Worm (Caenorhabditis elegans) whole organism, L1 larva: ENCODE measurements around the gene acs-3.

Experiments
- C34B4.2 ChIP-seq: sonication (generic microtip); optimal IDR thresholded peaks from 2 replicates; lab custom pipeline; 2017; ENCODE audit warnings: mild to moderate bottlenecking, missing genetic modification characterization, missing compliant biosample characterization
- F16B12.6 ChIP-seq: fragments of 150-350 bp; optimal IDR thresholded peaks from 2 replicates; lab custom pipeline; 2014; ENCODE audit warnings: missing biosample characterization, missing genetic modification characterization
- aha-1 ChIP-seq: fragments of 150-350 bp; optimal IDR thresholded peaks from 2 replicates; lab custom pipeline; 2014; ENCODE audit warnings: missing biosample characterization, missing genetic modification characterization
- ama-1 ChIP-seq: fragments of 150-350 bp; optimal IDR thresholded peaks from 2 replicates; lab custom pipeline; 2014
- blmp-1 ChIP-seq: fragments of 150-350 bp; optimal IDR thresholded peaks from 2 replicates; lab custom pipeline; 2014; ENCODE audit warnings: missing biosample characterization, missing genetic modification characterization
- ceh-82 ChIP-seq, 3 experiments: fragments of 150-350 bp in 1 of 3; sonication (generic microtip) in 2 of 3; optimal IDR thresholded peaks; 2 replicates each; lab custom pipeline; 2014 to 2017; ENCODE audit warnings: missing biosample characterization in 3 of 3, missing genetic modification characterization in 3 of 3
- ceh-88 ChIP-seq: fragments of 200-800 bp; sonication (Bioruptor generic); IDR thresholded peaks from 2 replicates; pipeline ENCODE4 v1.3.6; 2022; ENCODE audit warnings: missing genetic modification characterization, missing compliant biosample characterization
- ceh-90 ChIP-seq: sonication (generic microtip); optimal IDR thresholded peaks from 2 replicates; lab custom pipeline; 2016; ENCODE audit warnings: missing genetic modification characterization, missing compliant biosample characterization
- dpl-1 ChIP-seq, 3 experiments: fragments of 150-350 bp in 2 of 3; sonication (generic microtip) in 1 of 3; optimal IDR thresholded peaks; 2 replicates each; lab custom pipeline; 2014 to 2017; ENCODE audit warnings: missing biosample characterization in 3 of 3, missing genetic modification characterization in 3 of 3, missing genetic modification reagents in 3 of 3
- dsc-1 ChIP-seq: sonication (generic microtip); optimal IDR thresholded peaks from 2 replicates; lab custom pipeline; 2016; ENCODE audit warnings: mild to moderate bottlenecking, missing genetic modification characterization, missing compliant biosample characterization
- efl-1 ChIP-seq, 4 experiments: fragments of 150-350 bp; optimal IDR thresholded peaks in 3 of 4; peaks in 1 of 4; 1 replicate in 1 of 4; 2 replicates in 3 of 4; lab custom pipeline; 2014; ENCODE audit warnings: missing biosample characterization in 2 of 4, missing genetic modification characterization in 2 of 4, missing genetic modification reagents in 2 of 4
- efl-3 ChIP-seq: fragments of 200-800 bp; sonication (Bioruptor generic); optimal IDR thresholded peaks from 2 replicates; lab custom pipeline; 2018; ENCODE audit warnings: mild to moderate bottlenecking, missing genetic modification characterization, missing compliant biosample characterization
- egl-13 ChIP-seq: sonication (generic microtip); optimal IDR thresholded peaks from 2 replicates; lab custom pipeline; 2016; ENCODE audit warnings: missing genotype, missing genetic modification reagents, missing genetic modification characterization, missing compliant biosample characterization
- egl-27 ChIP-seq, 2 experiments: fragments of 150-350 bp in 1 of 2; sonication (generic microtip); optimal IDR thresholded peaks; 3 replicates each; lab custom pipeline; 2017 to 2018; ENCODE audit warnings: missing biosample characterization in 2 of 2, missing genetic modification characterization in 2 of 2, missing genetic modification reagents in 2 of 2
- elt-3 ChIP-seq, 6 experiments: fragments of 150-350 bp in 1 of 6; sonication (generic microtip); optimal IDR thresholded peaks; 2 replicates each; lab custom pipeline; 2017 to 2018; ENCODE audit warnings: missing biosample characterization in 6 of 6, missing genetic modification characterization in 6 of 6, inconsistent platforms in 1 of 6
- grh-1 ChIP-seq: fragments of 200-800 bp; sonication (Bioruptor generic); IDR thresholded peaks from 2 replicates; pipeline ENCODE4 v1.3.6; 2022; ENCODE audit warnings: missing genetic modification reagents, missing genetic modification characterization, missing compliant biosample characterization
- hlh-17 ChIP-seq: fragments of 200-800 bp; sonication (Bioruptor generic); optimal IDR thresholded peaks from 2 replicates; lab custom pipeline; 2018; ENCODE audit warnings: missing genetic modification characterization, mild to moderate bottlenecking, missing compliant biosample characterization, moderate library complexity, borderline replicate concordance
- hlh-4 ChIP-seq: sonication (generic microtip); optimal IDR thresholded peaks from 2 replicates; lab custom pipeline; 2016; ENCODE audit warnings: mild to moderate bottlenecking, missing genetic modification characterization, missing compliant biosample characterization
- hpl-2 ChIP-seq: fragments of 150-350 bp; optimal IDR thresholded peaks from 2 replicates; lab custom pipeline; 2014; ENCODE audit warnings: missing biosample characterization, missing genetic modification reagents, missing genetic modification characterization
- irx-1 ChIP-seq: sonication (generic microtip); optimal IDR thresholded peaks from 2 replicates; lab custom pipeline; 2016; ENCODE audit warnings: missing genetic modification characterization, missing compliant biosample characterization
- lin-13 ChIP-seq: fragments of 150-350 bp; optimal IDR thresholded peaks from 2 replicates; lab custom pipeline; 2014; ENCODE audit warnings: missing biosample characterization, missing genetic modification reagents, missing genetic modification characterization
- lin-15B ChIP-seq: fragments of 150-350 bp; sonication (generic microtip); optimal IDR thresholded peaks from 3 replicates; lab custom pipeline; 2014; ENCODE audit warnings: missing biosample characterization, missing genetic modification characterization
- lin-35 ChIP-seq, 2 experiments: fragments of 150-350 bp; optimal IDR thresholded peaks; 2 replicates each; lab custom pipeline; 2014; ENCODE audit warnings: missing biosample characterization in 2 of 2, missing genetic modification characterization in 2 of 2, missing genetic modification reagents in 2 of 2
- lin-39 ChIP-seq: fragments of 150-350 bp; optimal IDR thresholded peaks from 2 replicates; lab custom pipeline; 2014; ENCODE audit warnings: missing biosample characterization, missing genetic modification reagents, missing genetic modification characterization
- mab-9 ChIP-seq: fragments of 200-800 bp; sonication (Bioruptor generic); IDR thresholded peaks from 2 replicates; pipeline ENCODE4 v1.3.6; 2022; ENCODE audit warnings: missing genetic modification reagents, missing genetic modification characterization, missing compliant biosample characterization
- mdl-1 ChIP-seq, 2 experiments: fragments of 150-350 bp; optimal IDR thresholded peaks; 2 replicates each; lab custom pipeline; 2014 to 2017; ENCODE audit warnings: missing biosample characterization in 2 of 2, missing genetic modification characterization in 2 of 2, inconsistent platforms in 1 of 2
- mef-2 ChIP-seq: fragments of 150-350 bp; optimal IDR thresholded peaks from 2 replicates; lab custom pipeline; 2014; ENCODE audit warnings: missing biosample characterization, missing genetic modification characterization
- nhr-11 ChIP-seq: fragments of 150-350 bp; optimal IDR thresholded peaks from 2 replicates; lab custom pipeline; 2014; ENCODE audit warnings: missing biosample characterization, missing genetic modification characterization
- nhr-12 ChIP-seq: sonication (generic microtip); optimal IDR thresholded peaks from 2 replicates; lab custom pipeline; 2017; ENCODE audit warnings: missing biosample characterization, missing genetic modification characterization
- nhr-19 ChIP-seq: fragments of 200-800 bp; sonication (Bioruptor generic); conservative IDR thresholded peaks from 2 replicates; pipeline ENCODE4 v1.3.6; 2022; ENCODE audit warnings: missing genetic modification characterization, missing compliant biosample characterization
- nhr-20 ChIP-seq: sonication (generic microtip); optimal IDR thresholded peaks from 2 replicates; lab custom pipeline; 2016; ENCODE audit warnings: mild to moderate bottlenecking, missing genetic modification characterization, missing compliant biosample characterization
- nhr-28 ChIP-seq: fragments of 150-350 bp; optimal IDR thresholded peaks from 2 replicates; lab custom pipeline; 2014; ENCODE audit warnings: missing biosample characterization, missing genetic modification characterization
- nhr-76 ChIP-seq: sonication (generic microtip); optimal IDR thresholded peaks from 2 replicates; lab custom pipeline; 2017; ENCODE audit warnings: missing biosample characterization, missing genetic modification characterization
- nhr-77 ChIP-seq: fragments of 150-350 bp; optimal IDR thresholded peaks from 2 replicates; lab custom pipeline; 2014; ENCODE audit warnings: missing biosample characterization, missing genetic modification characterization
- nhr-85 ChIP-seq: sonication (generic microtip); peaks from one replicate; lab custom pipeline; 2016; ENCODE audit warnings: missing genetic modification characterization, inconsistent platforms, missing compliant biosample characterization
- rnt-1 ChIP-seq: sonication (generic microtip); optimal IDR thresholded peaks from 2 replicates; lab custom pipeline; 2016; ENCODE audit warnings: mild to moderate bottlenecking, missing genetic modification characterization, moderate library complexity, missing compliant biosample characterization
- skn-1 ChIP-seq: fragments of 150-350 bp; optimal IDR thresholded peaks from 2 replicates; lab custom pipeline; 2014; ENCODE audit warnings: missing biosample characterization, missing genetic modification characterization
- snu-23 ChIP-seq: sonication (generic microtip); optimal IDR thresholded peaks from 2 replicates; lab custom pipeline; 2016; ENCODE audit warnings: missing genetic modification characterization, missing compliant biosample characterization
- sptf-1 ChIP-seq: fragments of 150-350 bp; optimal IDR thresholded peaks from 2 replicates; lab custom pipeline; 2014; ENCODE audit warnings: missing biosample characterization, missing genetic modification characterization
- sup-37 ChIP-seq: fragments of 200-800 bp; sonication (Bioruptor generic); optimal IDR thresholded peaks from 2 replicates; lab custom pipeline; 2018; ENCODE audit warnings: mild to moderate bottlenecking, missing genetic modification characterization, missing compliant biosample characterization
- tlp-1 ChIP-seq: fragments of 150-350 bp; optimal IDR thresholded peaks from 2 replicates; lab custom pipeline; 2014; ENCODE audit warnings: missing biosample characterization, missing genetic modification characterization
- unc-130 ChIP-seq: fragments of 150-350 bp; optimal IDR thresholded peaks from 2 replicates; lab custom pipeline; 2017; ENCODE audit warnings: missing biosample characterization, missing genetic modification characterization, inconsistent platforms
- unc-62 ChIP-seq: fragments of 150-350 bp; optimal IDR thresholded peaks from 2 replicates; lab custom pipeline; 2014; ENCODE audit warnings: missing biosample characterization, missing genetic modification reagents, missing genetic modification characterization
- unc-86 ChIP-seq: sonication (generic microtip); optimal IDR thresholded peaks from 2 replicates; lab custom pipeline; 2016; ENCODE audit warnings: missing genetic modification characterization, missing compliant biosample characterization
- vab-15 ChIP-seq: sonication (generic microtip); optimal IDR thresholded peaks from 2 replicates; lab custom pipeline; 2017; ENCODE audit warnings: missing genotype, mild to moderate bottlenecking, missing genetic modification characterization, missing compliant biosample characterization
- xbp-1 ChIP-seq: sonication (generic microtip); optimal IDR thresholded peaks from 2 replicates; lab custom pipeline; 2016; ENCODE audit warnings: missing genetic modification characterization, missing compliant biosample characterization
- zag-1 ChIP-seq: fragments of 150-350 bp; optimal IDR thresholded peaks from 2 replicates; lab custom pipeline; 2014; ENCODE audit warnings: missing biosample characterization, missing genetic modification characterization
- ztf-4 ChIP-seq: fragments of 150-350 bp; optimal IDR thresholded peaks from 2 replicates; lab custom pipeline; 2014; ENCODE audit warnings: missing biosample characterization, missing genetic modification characterization

The acs-3 gene

DNA sequence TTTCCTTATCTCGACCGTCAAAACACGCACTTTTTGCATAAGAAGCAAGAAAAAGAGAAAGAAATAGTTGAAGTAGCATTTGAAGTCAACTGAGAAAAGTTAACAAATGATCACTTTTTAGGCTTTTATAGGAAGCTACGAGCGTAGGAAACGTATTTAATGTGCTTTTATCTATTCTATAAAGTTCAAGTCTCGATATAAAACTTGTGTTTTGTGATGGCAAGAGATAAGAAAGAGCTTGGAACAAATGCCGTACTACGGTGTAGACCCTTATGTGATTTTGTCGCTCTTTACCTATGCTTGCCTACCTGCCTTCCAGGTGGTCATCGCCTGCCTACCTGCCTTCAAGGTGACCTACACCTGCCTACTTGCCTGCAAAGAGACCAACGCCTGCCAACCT, 34.9 kb downstream of the acs-3 start, which contains the start of gene clec-206:
Gene clec-206 (minus strand): TSS at position 101 of the 400 bp plus-strand sequence.
- TF ChIP-seq sptf-1 (tag; lab: Kevin White, UChicago), result no peak
- no peak for TF ChIP-seq dsc-1 (tag; lab: Kevin White, UChicago)
- TF ChIP-seq hlh-4 (tag; lab: Kevin White, UChicago), result no peak
- TF ChIP-seq aha-1 (tag; lab: Kevin White, UChicago), result no peak
- no peak for TF ChIP-seq rnt-1
- no peak for TF ChIP-seq snu-23 (GFP tag; lab: Kevin White, UChicago)
- no peak for TF ChIP-seq unc-130
- no peak for TF ChIP-seq nhr-11 (tag; lab: Kevin White, UChicago)
- TF ChIP-seq tlp-1 (tag; lab: Kevin White, UChicago), result no peak
- TF ChIP-seq lin-15B, result no peak
- no peak for TF ChIP-seq hlh-17 (GFP tag; lab: Kevin White, UChicago)
- no peak for TF ChIP-seq grh-1 (GFP tag; lab: Robert Waterston, UW)
- TF ChIP-seq zag-1, result no peak
- no peak for TF ChIP-seq efl-3 (GFP tag; lab: Kevin White, UChicago)
- TF ChIP-seq dpl-1 (GFP tag; optimal IDR thresholded peaks at IDR 0.05; lab: Kevin White, UChicago), result no peak
- no peak for TF ChIP-seq hpl-2
- TF ChIP-seq, all 84 proteins: peak for 0

DNA sequence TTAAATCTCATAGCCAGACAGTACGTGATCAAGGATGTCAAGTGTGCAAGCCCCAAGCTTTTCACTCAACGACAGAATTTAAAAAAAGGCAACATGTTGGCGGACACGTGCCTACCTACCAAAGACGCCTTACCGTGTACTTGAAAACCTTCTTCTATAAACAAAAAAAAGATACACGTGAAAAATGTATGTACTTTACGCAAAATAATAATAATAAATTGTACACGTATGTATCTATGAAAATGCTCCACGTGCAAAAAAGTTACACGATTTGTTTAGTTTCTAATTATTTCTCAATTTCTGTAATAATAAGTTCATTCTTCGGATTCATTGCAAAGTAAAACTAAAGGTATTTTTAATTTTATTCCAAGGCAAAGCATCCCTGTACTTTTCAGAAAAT, 35.3 kb downstream of the acs-3 start, which contains the start of gene cysl-4:
Gene cysl-4 (plus strand): TSS at position 301 of the 400 bp plus-strand sequence.
- no peak for TF ChIP-seq zag-1
- no peak for TF ChIP-seq lin-35 (GFP tag; optimal IDR thresholded peaks at IDR 0.05; lab: Kevin White, UChicago)
- no peak for TF ChIP-seq ztf-4 (tag; lab: Kevin White, UChicago)
- TF ChIP-seq F16B12.6 (tag; lab: Kevin White, UChicago), result no peak
- TF ChIP-seq nhr-76, result no peak
- no peak for TF ChIP-seq ceh-90
- no peak for TF ChIP-seq egl-13
- no peak for TF ChIP-seq tlp-1 (tag; lab: Kevin White, UChicago)

DNA sequence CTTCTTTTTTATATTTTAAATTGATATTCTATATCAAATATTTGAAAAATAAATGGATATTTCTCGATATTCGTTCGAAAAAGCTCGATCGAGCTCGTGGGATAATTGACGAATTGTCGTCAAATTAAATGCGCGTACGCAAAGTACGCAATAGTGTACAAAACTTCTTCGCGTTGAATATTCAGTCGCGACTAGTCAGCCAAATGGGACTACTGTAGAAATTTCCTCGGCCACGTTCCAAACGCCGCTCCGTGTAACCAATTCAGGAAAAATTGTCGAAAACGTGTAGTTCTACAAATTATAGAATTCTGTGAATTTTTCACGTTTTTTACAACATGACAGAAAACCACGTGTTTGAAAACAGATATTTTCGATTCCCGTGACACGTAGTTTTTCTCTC, 39.1 kb downstream of the acs-3 start:
- TF ChIP-seq lin-15B (peak; percentile 53), grh-1 (GFP tag; lab: Robert Waterston, UW) (peak; percentile 51), mab-9 (no peak), unc-86 (tag; lab: Kevin White, UChicago) (no peak), rnt-1 (peak; percentile 77), ceh-90 (no peak), ztf-4 (tag; lab: Kevin White, UChicago) (no peak), mdl-1 (tag; optimal IDR thresholded peaks at IDR 0.05; lab: Kevin White, UChicago) (peak in 1 of 2 experiments; percentile 14), snu-23 (GFP tag; lab: Kevin White, UChicago) (peak; percentile 54), nhr-85 (tag; lab: Kevin White, UChicago) (peak; percentile 94), nhr-19 (GFP tag; lab: Robert Waterston, UW) (peak; percentile 83), nhr-28 (tag; lab: Kevin White, UChicago) (no peak), ceh-82 (tag; optimal IDR thresholded peaks at IDR 0.05; lab: Kevin White, UChicago) (peak in 2 of 3 experiments; percentile 8 to 10), blmp-1 (no peak), nhr-77 (peak; percentile 33), irx-1 (tag; lab: Kevin White, UChicago) (no peak), efl-1 (optimal IDR thresholded peaks at IDR 0.05; lab: Kevin White, UChicago) (peak; percentile 83 to 87), efl-1 (GFP tag; optimal IDR thresholded peaks at IDR 0.05 in 1 of 2; lab: Kevin White, UChicago) (peak; percentile 38 to 95), ceh-88 (peak; percentile 59; the same call in 1 of the 2 replicates), lin-13 (GFP tag; lab: Kevin White, UChicago) (peak; percentile 41), xbp-1 (tag; lab: Kevin White, UChicago) (peak; percentile 13), skn-1 (no peak), aha-1 (tag; lab: Kevin White, UChicago) (no peak), vab-15 (tag; lab: Kevin White, UChicago) (no peak), ama-1 (lab: Kevin White, UChicago) (no peak), lin-35 (GFP tag; optimal IDR thresholded peaks at IDR 0.05; lab: Kevin White, UChicago) (peak; percentile 19 to 78), egl-27 (tag; optimal IDR thresholded peaks at IDR 0.05; lab: Kevin White, UChicago) (no peak), unc-62 (GFP tag; lab: Kevin White, UChicago) (no peak), nhr-11 (tag; lab: Kevin White, UChicago) (no peak), mef-2 (tag; lab: Kevin White, UChicago) (no peak), hlh-4 (tag; lab: Kevin White, UChicago) (no peak), C34B4.2 (tag; lab: Kevin White, UChicago) (no peak), nhr-20 (tag; lab: Kevin White, UChicago) (peak; percentile 56), elt-3 (tag; optimal IDR thresholded peaks at IDR 0.05; lab: Kevin White, UChicago) (peak in 1 of 6 experiments; percentile 16), sup-37 (GFP tag; lab: Kevin White, UChicago) (no peak), hpl-2 (peak; percentile 75), sptf-1 (tag; lab: Kevin White, UChicago) (no peak), nhr-12 (no peak), lin-39 (tag; lab: Kevin White, UChicago) (no peak)
